Worm (Caenorhabditis elegans) whole organism, midembryonic: ENCODE results near the gene ZC250.5.

Source experiments
- T22C8.4 ChIP-seq: fragments of 200-800 bp; sonication (Bioruptor generic); IDR thresholded peaks from 2 replicates; pipeline ENCODE4 v1.3.6; 2022; ENCODE audit warnings: missing genetic modification characterization, missing compliant biosample characterization
- cog-1 ChIP-seq: sonication (generic microtip); optimal IDR thresholded peaks from 2 replicates; lab custom pipeline; 2016; ENCODE audit warnings: missing genetic modification characterization, missing compliant biosample characterization
- flt-1 ChIP-seq: fragments of 200-800 bp; sonication (Bioruptor generic); IDR thresholded peaks from 2 replicates; pipeline ENCODE4 v1.3.6; 2022; ENCODE audit warnings: missing genetic modification characterization, missing compliant biosample characterization
- klf-2 ChIP-seq: fragments of 200-800 bp; sonication (Bioruptor generic); conservative IDR thresholded peaks from 2 replicates; pipeline ENCODE4 v1.3.6; 2022; ENCODE audit warnings: missing genetic modification reagents, missing genetic modification characterization, missing compliant biosample characterization
- med-1 ChIP-seq: sonication (generic microtip); optimal IDR thresholded peaks from 2 replicates; lab custom pipeline; 2017; ENCODE audit warnings: missing genetic modification characterization, mild to moderate bottlenecking, missing compliant biosample characterization, antibody characterized with exemption, missing genetic modification reagents; ENCODE audit not compliant: insufficient read depth
- ref-1 ChIP-seq: fragments of 200-800 bp; sonication (Bioruptor generic); conservative IDR thresholded peaks from 2 replicates; pipeline ENCODE4 v1.3.6; 2022; ENCODE audit warnings: missing genetic modification reagents, missing genetic modification characterization, missing compliant biosample characterization
- tab-1 ChIP-seq: fragments of 200-800 bp; sonication (Bioruptor generic); IDR thresholded peaks from 2 replicates; pipeline ENCODE4 v1.3.6; 2022; ENCODE audit warnings: missing genetic modification characterization, missing compliant biosample characterization
- ztf-23 ChIP-seq: fragments of 200-800 bp; sonication (Bioruptor generic); IDR thresholded peaks from 2 replicates; pipeline ENCODE4 v1.3.6; 2022; ENCODE audit warnings: missing genetic modification reagents, missing genetic modification characterization, missing compliant biosample characterization
- ztf-29 ChIP-seq: fragments of 200-800 bp; sonication (Bioruptor generic); IDR thresholded peaks from 2 replicates; pipeline ENCODE4 v1.3.6; 2022; ENCODE audit warnings: missing genetic modification reagents, missing genetic modification characterization, missing compliant biosample characterization

Gene ZC250.5

ce11 chrV:5821451-5822143 is 16.0 kb downstream of the ZC250.5 start:
- TF ChIP-seq cog-1 (tag; lab: Kevin White, UChicago) (no peak), flt-1 (GFP tag; lab: Robert Waterston, UW) (no peak), ztf-29 (GFP tag; lab: Robert Waterston, UW) (no peak), ztf-23 (GFP tag; lab: Robert Waterston, UW) (no peak), ref-1 (no peak), tab-1 (GFP tag; lab: Robert Waterston, UW) (no peak), T22C8.4 (no peak), med-1 (GFP tag; lab: Kevin White, UChicago) (no peak), klf-2 (GFP tag; lab: Robert Waterston, UW) (no peak)

DNA sequence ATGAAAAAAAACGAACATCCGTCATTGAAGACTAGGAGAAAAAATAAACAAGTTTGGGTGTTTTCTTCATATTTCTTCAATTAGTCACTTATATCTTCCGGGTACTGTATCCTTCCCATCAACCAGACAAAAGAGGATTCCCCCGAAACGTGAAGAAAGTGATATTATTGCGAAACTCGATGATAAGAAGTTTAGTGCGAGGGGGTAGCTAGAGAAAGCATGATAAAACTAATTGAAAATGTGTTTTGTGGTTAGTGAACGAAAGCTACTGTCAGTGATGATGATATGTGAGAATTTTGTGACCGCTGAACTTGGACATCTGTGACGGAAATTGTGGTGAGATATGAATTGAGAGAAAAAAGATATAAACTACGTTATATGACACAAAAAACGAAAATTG is 17.4 kb downstream of the ZC250.5 start:
- TF ChIP-seq ref-1 = no peak

- no peak for TF ChIP-seq klf-2 (GFP tag; lab: Robert Waterston, UW)
- no peak for TF ChIP-seq ztf-23 (GFP tag; lab: Robert Waterston, UW)
- no peak for TF ChIP-seq ref-1
- no peak for TF ChIP-seq flt-1 (GFP tag; lab: Robert Waterston, UW)
- no peak for TF ChIP-seq cog-1 (tag; lab: Kevin White, UChicago)
- no peak for TF ChIP-seq ztf-29 (GFP tag; lab: Robert Waterston, UW)
- TF ChIP-seq tab-1 (GFP tag; lab: Robert Waterston, UW) = no peak
- TF ChIP-seq T22C8.4 = no peak
- no peak for TF ChIP-seq med-1 (GFP tag; lab: Kevin White, UChicago)
Measured at ce11 chrV:5825478-5825877, 19.9 kb downstream of the ZC250.5 start.

ce11 chrV:5826592-5826991 is 21.0 kb downstream of the ZC250.5 start, which contains the start of gene let-418:
Gene let-418, plus strand, starts transcription at chrV:5826833.
- TF ChIP-seq ztf-23 (GFP tag; lab: Robert Waterston, UW) (no peak), tab-1 (GFP tag; lab: Robert Waterston, UW) (no peak)

DNA sequence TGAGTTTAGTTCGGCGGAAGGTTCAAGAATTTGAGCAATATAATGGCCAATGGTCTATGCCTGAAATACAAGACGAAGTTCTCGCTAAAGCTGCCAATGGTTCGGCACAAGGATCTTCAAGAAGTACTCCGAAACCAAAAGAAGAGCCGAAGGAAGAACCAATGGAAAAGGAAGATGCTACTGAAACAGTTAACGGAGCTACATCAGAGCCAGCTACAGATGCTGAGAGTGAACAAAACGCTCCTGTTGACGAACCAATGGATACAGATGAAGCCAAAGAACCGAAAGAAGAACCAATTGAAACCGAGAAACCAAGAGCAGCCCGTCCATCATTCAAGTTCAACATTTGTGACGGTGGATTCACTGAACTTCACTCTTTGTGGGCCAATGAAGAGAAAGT is 25.7 kb downstream of the ZC250.5 start:
- no peak for TF ChIP-seq cog-1 (tag; lab: Kevin White, UChicago)

DNA sequence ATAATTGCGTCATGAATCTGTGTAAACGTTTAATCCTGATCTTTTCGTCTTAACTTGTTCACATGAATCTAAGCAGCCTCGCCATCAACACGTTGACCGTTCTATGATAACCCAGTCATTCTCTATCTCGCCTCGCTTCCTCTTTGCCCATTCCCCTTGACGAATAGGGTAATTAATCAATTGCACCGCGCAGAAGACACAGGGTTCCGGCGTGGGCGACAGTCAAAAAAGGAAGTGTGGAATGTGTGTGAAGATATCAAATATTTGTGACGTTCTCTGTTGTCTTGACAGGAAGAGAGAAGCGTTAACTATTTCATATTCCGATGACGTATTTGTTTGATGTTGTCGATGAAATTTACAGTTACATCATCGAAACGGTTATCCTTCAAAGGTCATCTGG is 27.2 kb downstream of the ZC250.5 start:
- TF ChIP-seq T22C8.4 (no peak), ref-1 (no peak), tab-1 (GFP tag; lab: Robert Waterston, UW) (no peak), ztf-29 (GFP tag; lab: Robert Waterston, UW) (no peak), klf-2 (GFP tag; lab: Robert Waterston, UW) (no peak), ztf-23 (GFP tag; lab: Robert Waterston, UW) (no peak), cog-1 (tag; lab: Kevin White, UChicago) (no peak), med-1 (GFP tag; lab: Kevin White, UChicago) (no peak), flt-1 (GFP tag; lab: Robert Waterston, UW) (no peak)

ce11 chrV:5833531-5833930 is 28.0 kb downstream of the ZC250.5 start, which contains the start of gene srh-76:
Gene srh-76, plus strand, starts transcription at chrV:5833831.
- TF ChIP-seq flt-1 (GFP tag; lab: Robert Waterston, UW) = no peak
- no peak for TF ChIP-seq med-1 (GFP tag; lab: Kevin White, UChicago)
- TF ChIP-seq klf-2 (GFP tag; lab: Robert Waterston, UW) = no peak
- no peak for TF ChIP-seq ztf-23 (GFP tag; lab: Robert Waterston, UW)
- TF ChIP-seq ztf-29 (GFP tag; lab: Robert Waterston, UW) = no peak
- no peak for TF ChIP-seq tab-1 (GFP tag; lab: Robert Waterston, UW)
- no peak for TF ChIP-seq T22C8.4
- no peak for TF ChIP-seq ref-1
- TF ChIP-seq cog-1 (tag; lab: Kevin White, UChicago) = no peak

- TF ChIP-seq T22C8.4 = no peak
Measured at ce11 chrV:5835397-5835796, 29.8 kb downstream of the ZC250.5 start.

ce11 chrV:5835979-5836615 is 30.5 kb downstream of the ZC250.5 start:
- TF ChIP-seq klf-2 (GFP tag; lab: Robert Waterston, UW) = no peak
- TF ChIP-seq tab-1 (GFP tag; lab: Robert Waterston, UW) = 0 out of 2 replicates have a peak, but pooled peaks have one; percentile 17

DNA sequence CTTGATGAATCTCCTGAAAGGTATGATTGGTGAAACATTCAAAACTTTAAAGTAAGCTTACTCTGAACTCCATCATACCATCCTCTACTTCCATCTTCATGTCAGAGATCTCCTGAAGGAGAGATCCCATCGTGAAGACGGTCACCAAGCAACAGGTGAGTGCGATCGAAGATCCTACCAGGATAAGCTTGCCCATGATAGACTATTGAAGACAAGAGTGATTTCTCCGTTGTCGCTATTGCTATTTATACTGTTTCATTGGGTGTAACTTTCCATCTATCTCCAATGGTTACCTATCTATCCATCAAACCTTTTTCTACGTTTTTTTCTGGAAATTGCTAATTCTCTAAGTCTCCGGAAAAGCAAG is 31.0 kb downstream of the ZC250.5 start, which contains the start of gene col-140:
Gene col-140, minus strand, starts transcription at position 219 of the 367 bp plus-strand sequence.
- no peak for TF ChIP-seq flt-1 (GFP tag; lab: Robert Waterston, UW)
- TF ChIP-seq klf-2 (GFP tag; lab: Robert Waterston, UW) = no peak
- TF ChIP-seq med-1 (GFP tag; lab: Kevin White, UChicago) = no peak
- no peak for TF ChIP-seq ztf-23 (GFP tag; lab: Robert Waterston, UW)
- TF ChIP-seq tab-1 (GFP tag; lab: Robert Waterston, UW) = no peak
- TF ChIP-seq T22C8.4 = no peak
- no peak for TF ChIP-seq ref-1
- no peak for TF ChIP-seq cog-1 (tag; lab: Kevin White, UChicago)
- no peak for TF ChIP-seq ztf-29 (GFP tag; lab: Robert Waterston, UW)
